Worm (Caenorhabditis elegans): ENCODE data around the gene F36F12.2.

Gene F36F12.2

DNA sequence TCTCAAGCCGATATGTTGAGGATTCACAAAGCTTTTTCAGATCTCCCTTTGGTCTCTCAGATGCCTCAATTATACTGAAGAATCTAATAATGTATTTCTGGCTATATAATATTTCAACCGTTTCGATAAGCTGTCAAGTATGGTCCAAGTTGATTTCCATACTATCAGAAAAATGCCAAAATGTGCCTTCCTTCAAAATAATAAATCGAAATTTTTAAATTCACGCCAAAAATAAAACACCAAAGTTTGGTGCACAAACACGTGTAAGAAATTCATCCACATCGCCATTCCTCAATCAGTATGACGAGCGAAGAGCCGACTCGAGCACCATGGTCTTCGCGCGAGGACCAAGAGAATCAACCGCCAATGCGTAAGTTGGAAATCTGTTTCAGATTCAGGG, 24.4 kb upstream of the F36F12.2 start, which contains the start of gene F22F7.11:
Gene F22F7.11 (plus strand): TSS at position 301 of the 400 bp plus-strand sequence.
- TF ChIP-seq atf-7 (tag; optimal IDR thresholded peaks at IDR 0.05) (no peak), hrde-1 (tag; optimal IDR thresholded peaks at IDR 0.05; ENCODE audit: borderline replicate concordance) (no peak), let-607 (tag; optimal IDR thresholded peaks at IDR 0.05) (no peak), rcor-1 (GFP tag; IDR thresholded peaks at IDR 0.05) (no peak), ets-4 (GFP tag; optimal IDR thresholded peaks at IDR 0.05) (no peak), ekl-4 (GFP tag; IDR thresholded peaks at IDR 0.05) (no peak)

DNA sequence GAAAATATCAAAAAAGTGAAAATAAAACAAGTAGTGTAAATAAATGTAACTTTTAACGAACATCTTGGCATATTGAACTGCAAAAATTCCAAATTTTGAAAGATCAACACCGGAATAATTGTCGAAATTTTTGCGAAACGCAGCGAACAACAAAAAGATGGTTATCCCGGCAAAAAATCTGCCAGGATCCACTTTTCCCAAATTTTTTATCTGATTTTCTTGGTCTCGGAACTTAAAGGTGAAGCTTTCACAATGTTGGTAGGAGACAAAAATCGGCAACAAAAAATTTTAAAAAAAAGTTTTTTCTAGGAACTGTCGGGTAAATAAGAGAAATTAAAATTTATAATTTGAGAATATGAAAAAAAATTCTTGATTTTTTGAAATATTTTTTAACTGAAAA, 23.5 kb upstream of the F36F12.2 start, which contains the start of gene bgnt-1.2:
Gene bgnt-1.2 (minus strand): TSS at position 101 of the 400 bp plus-strand sequence.
- TF ChIP-seq lsy-27 (tag; optimal IDR thresholded peaks at IDR 0.05; ENCODE audit: borderline replicate concordance, insufficient read depth) (no peak), Y56A3A.18 (GFP tag; IDR thresholded peaks at IDR 0.05) (no peak), akir-1 (GFP tag; optimal IDR thresholded peaks at IDR 0.05) (no peak), F33H1.4 (GFP tag; IDR thresholded peaks at IDR 0.05) (no peak), C17E4.6 (GFP tag; IDR thresholded peaks at IDR 0.05) (no peak), somi-1 (GFP tag; optimal IDR thresholded peaks at IDR 0.05) (no peak), lir-1 (GFP tag; conservative IDR thresholded peaks at IDR 0.05) (no peak)

DNA sequence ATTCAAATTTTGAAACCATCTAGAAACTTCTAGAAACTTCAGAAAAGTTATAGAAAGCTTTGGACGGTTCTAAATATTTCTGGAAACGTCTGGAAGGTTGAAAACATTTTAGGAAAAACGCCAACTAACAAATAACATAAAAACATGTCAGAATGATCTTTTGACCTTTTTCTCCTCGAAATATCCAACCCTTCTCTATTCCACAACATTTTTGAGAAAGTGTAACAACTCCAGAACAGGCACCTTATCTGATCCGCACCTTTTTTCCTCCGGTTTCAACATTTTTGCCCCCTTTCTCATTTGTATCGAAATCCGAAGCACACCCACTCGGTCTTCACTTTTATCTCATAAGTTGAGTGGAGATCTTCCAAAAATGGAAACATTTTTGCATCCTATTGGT, 15.3 kb upstream of the F36F12.2 start, which contains the start of gene F22F7.3:
Gene F22F7.3 (plus strand): TSS at position 301 of the 400 bp plus-strand sequence.
- TF ChIP-seq ztf-18 (tag; optimal IDR thresholded peaks at IDR 0.05) (no peak), egl-44 (GFP tag; IDR thresholded peaks at IDR 0.05) (no peak), chd-7 (tag; optimal IDR thresholded peaks at IDR 0.05) (no peak)

DNA sequence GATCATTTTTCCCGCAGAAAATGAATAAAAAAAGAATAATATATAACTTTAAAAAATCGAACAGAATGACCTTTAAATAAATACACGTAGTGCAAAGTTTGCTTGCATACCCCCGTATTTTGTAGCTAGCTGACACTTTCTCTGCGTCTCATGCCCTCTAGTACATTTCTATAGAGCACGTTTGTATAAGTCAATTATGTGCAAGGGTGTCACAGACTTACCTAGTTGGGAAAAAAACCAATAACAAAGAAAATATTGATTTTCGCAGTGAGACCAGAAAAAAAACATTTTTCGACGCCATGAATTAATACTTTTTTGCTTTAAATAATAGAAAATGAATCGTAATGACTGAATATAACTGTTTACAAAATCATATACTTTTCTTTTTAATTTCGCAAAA, 14.2 kb upstream of the F36F12.2 start, which contains the start of gene ckb-4:
Gene ckb-4 (minus strand): TSS at position 140 of the 400 bp plus-strand sequence.
- TF ChIP-seq ztf-25 (GFP tag; IDR thresholded peaks at IDR 0.05) (no peak), Y56A3A.18 (GFP tag; IDR thresholded peaks at IDR 0.05) (no peak), aptf-2 (GFP tag; conservative IDR thresholded peaks at IDR 0.05) (no peak), nhr-80 (tag; optimal IDR thresholded peaks at IDR 0.05) (peak; percentile 22), akir-1 (GFP tag; optimal IDR thresholded peaks at IDR 0.05) (no peak)

DNA sequence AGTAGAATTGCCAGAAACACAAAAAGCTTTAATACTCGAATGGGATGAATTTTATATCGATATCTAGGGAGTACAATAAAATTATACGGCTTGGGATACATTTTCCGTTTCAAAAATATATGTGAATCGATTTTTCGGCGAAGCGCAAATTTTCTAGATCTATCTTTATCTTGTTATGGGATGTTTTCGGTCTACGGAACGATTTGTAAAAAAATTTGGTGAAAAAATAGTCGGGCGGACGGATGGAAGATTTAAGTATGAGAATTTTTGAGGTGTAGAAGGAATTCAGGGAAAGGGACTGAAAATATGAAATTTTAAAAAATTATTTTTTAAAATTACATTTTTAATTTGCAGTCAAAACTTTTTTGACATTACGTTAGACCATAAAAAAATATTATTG, 10.9 kb upstream of the F36F12.2 start, which contains the start of gene F22F7.4:
Gene F22F7.4 (minus strand): TSS at position 101 of the 400 bp plus-strand sequence.
- no peak for TF ChIP-seq fkh-3 (tag; optimal IDR thresholded peaks at IDR 0.05)
- TF ChIP-seq F55B11.4 (tag; optimal IDR thresholded peaks at IDR 0.05; ENCODE audit: borderline replicate concordance, insufficient read depth): no peak
- no peak for TF ChIP-seq xnd-1 (tag; optimal IDR thresholded peaks at IDR 0.05)
- TF ChIP-seq ama-1 (optimal IDR thresholded peaks at IDR 0.05): no peak
- TF ChIP-seq ama-1 (GFP tag; optimal IDR thresholded peaks at IDR 0.05): no peak
- no peak for TF ChIP-seq ceh-40 (GFP tag; IDR thresholded peaks at IDR 0.05)
- TF ChIP-seq nfya-2 (GFP tag; IDR thresholded peaks at IDR 0.05): no peak
- no peak for TF ChIP-seq F10E7.11 (tag; optimal IDR thresholded peaks at IDR 0.05)
- TF ChIP-seq somi-1 (GFP tag; optimal IDR thresholded peaks at IDR 0.05): no peak

DNA sequence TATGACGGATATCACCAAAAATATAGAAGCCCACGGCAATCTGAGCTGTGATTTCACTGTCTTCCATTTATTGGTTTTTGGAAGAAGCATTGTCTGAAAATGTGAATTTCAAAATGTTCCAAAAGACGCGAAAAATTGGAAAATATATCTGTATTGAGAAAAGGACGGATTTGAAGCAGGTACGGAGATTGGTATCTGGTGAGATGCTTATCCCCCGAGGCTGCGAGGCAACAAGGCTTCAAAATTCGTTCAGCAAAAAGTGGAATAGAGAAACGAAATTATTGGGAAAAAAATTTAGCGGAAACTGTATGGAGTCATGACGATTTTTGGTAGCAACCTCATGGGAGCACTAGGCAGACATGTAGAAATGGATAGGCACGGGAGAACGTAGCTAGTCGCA, 8.0 kb upstream of the F36F12.2 start, which contains the start of gene F36F12.1:
Gene F36F12.1 (minus strand): TSS at position 101 of the 400 bp plus-strand sequence.
- no peak for TF ChIP-seq egrh-3 (GFP tag; IDR thresholded peaks at IDR 0.05)
- no peak for TF ChIP-seq mxl-1 (tag; optimal IDR thresholded peaks at IDR 0.05)
- TF ChIP-seq zfh-2 (GFP tag; conservative IDR thresholded peaks at IDR 0.05): no peak
- no peak for TF ChIP-seq dox-1 (GFP tag; IDR thresholded peaks at IDR 0.05)
- TF ChIP-seq Y53G8AR.9 (GFP tag; conservative IDR thresholded peaks at IDR 0.05): no peak
- TF ChIP-seq F57C9.4 (tag; optimal IDR thresholded peaks at IDR 0.05): no peak
- TF ChIP-seq lin-26 (GFP tag; IDR thresholded peaks at IDR 0.05): no peak
- TF ChIP-seq nhr-90 (tag; optimal IDR thresholded peaks at IDR 0.05): no peak
- no peak for TF ChIP-seq ceh-40 (GFP tag; IDR thresholded peaks at IDR 0.05)
- TF ChIP-seq snpc-1.1 (tag; optimal IDR thresholded peaks at IDR 0.05; ENCODE audit: insufficient read depth): no peak
- TF ChIP-seq mel-28 (tag; optimal IDR thresholded peaks at IDR 0.05; ENCODE audit: borderline replicate concordance): no peak
- no peak for TF ChIP-seq aptf-2 (GFP tag; conservative IDR thresholded peaks at IDR 0.05)
- TF ChIP-seq lin-35 (GFP tag; optimal IDR thresholded peaks at IDR 0.05): no peak
- no peak for TF ChIP-seq dpl-1 (GFP tag; optimal IDR thresholded peaks at IDR 0.05)
- no peak for TF ChIP-seq nfya-1 (tag; optimal IDR thresholded peaks at IDR 0.05; ENCODE audit: borderline replicate concordance, insufficient read depth)
